Worm (Caenorhabditis elegans): ENCODE data around the gene str-16.

str-16 gene

ce11 chrV:3289267-3289666 is 52.6 kb downstream of the str-16 start, which contains the start of gene F35F10.6:
TSS of gene F35F10.6 (minus strand) at chrV:3289367.
- no peak for TF ChIP-seq ama-1 (optimal IDR thresholded peaks at IDR 0.05)
- TF ChIP-seq scrt-1 (GFP tag; IDR thresholded peaks at IDR 0.05): no peak
- no peak for TF ChIP-seq tbx-37 (GFP tag; conservative IDR thresholded peaks at IDR 0.05)
- TF ChIP-seq aly-1 (tag; optimal IDR thresholded peaks at IDR 0.05): no peak
- TF ChIP-seq B0310.2 (tag; optimal IDR thresholded peaks at IDR 0.05): no peak
- no peak for TF ChIP-seq ets-7 (tag; optimal IDR thresholded peaks at IDR 0.05)
- TF ChIP-seq F13C5.2 (tag; optimal IDR thresholded peaks at IDR 0.05): no peak
- no peak for TF ChIP-seq ceh-36 (tag; optimal IDR thresholded peaks at IDR 0.05)
- TF ChIP-seq hmbx-1 (tag; optimal IDR thresholded peaks at IDR 0.05): no peak
- no peak for TF ChIP-seq flt-1 (GFP tag; IDR thresholded peaks at IDR 0.05)
- no peak for TF ChIP-seq tbx-11 (GFP tag; IDR thresholded peaks at IDR 0.05)
- TF ChIP-seq hmg-4 (GFP tag; optimal IDR thresholded peaks at IDR 0.05): no peak
- TF ChIP-seq ceh-13 (GFP tag; optimal IDR thresholded peaks at IDR 0.05): no peak
- TF ChIP-seq pes-1 (GFP tag; IDR thresholded peaks at IDR 0.05): no peak
- TF ChIP-seq sea-1 (GFP tag; conservative IDR thresholded peaks at IDR 0.05): no peak
- no peak for TF ChIP-seq hnd-1 (tag; optimal IDR thresholded peaks at IDR 0.05)
- TF ChIP-seq tra-4 (tag; optimal IDR thresholded peaks at IDR 0.05): no peak

Data from whole organism, early embryonic.